Fruit fly (Drosophila melanogaster): Measurements from ENCODE around the gene CG3014.
A peak's percentile ranks its signal among the peaks of the same experiment; 100 is the strongest.

The CG3014 gene

DNA sequence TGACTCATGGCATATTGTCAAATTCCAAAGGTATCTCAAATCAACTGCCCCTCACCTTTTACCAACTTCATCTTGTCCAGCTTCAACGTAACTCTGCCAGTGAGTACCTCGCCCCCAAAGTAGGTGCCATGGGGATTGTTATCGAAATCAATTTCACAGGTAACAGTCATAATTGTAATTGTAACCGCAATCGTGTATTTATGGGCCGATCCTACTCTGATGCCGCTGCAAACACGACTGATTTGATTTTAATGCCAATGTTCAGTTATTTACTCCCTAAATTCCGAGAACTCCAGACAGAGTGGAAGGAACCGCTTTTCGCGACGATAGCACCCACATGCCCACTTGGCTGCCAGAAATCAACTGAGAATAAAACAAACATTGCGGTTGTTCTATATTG is 16.8 kb downstream of the CG3014 start, which contains the start of gene CG18745:
TSS of gene CG18745 (minus strand) at position 336 of the 400 bp plus-strand sequence.
- TF ChIP-seq pad (GFP tag; optimal IDR thresholded peaks at IDR 0.05) (no peak), CG12768 (GFP tag; optimal IDR thresholded peaks at IDR 0.05) (no peak), kay (GFP tag; ENCODE audit: borderline replicate concordance) (peak; percentile 51), toe (GFP tag; optimal IDR thresholded peaks at IDR 0.05) (no peak), Clk (GFP tag; optimal IDR thresholded peaks at IDR 0.05) (no peak), CG7045 (GFP tag; optimal IDR thresholded peaks at IDR 0.05) (no peak), cic (GFP tag; optimal IDR thresholded peaks at IDR 0.05) (peak; percentile 46), Mnt (GFP tag; optimal IDR thresholded peaks at IDR 0.05) (peak; percentile 59)

DNA sequence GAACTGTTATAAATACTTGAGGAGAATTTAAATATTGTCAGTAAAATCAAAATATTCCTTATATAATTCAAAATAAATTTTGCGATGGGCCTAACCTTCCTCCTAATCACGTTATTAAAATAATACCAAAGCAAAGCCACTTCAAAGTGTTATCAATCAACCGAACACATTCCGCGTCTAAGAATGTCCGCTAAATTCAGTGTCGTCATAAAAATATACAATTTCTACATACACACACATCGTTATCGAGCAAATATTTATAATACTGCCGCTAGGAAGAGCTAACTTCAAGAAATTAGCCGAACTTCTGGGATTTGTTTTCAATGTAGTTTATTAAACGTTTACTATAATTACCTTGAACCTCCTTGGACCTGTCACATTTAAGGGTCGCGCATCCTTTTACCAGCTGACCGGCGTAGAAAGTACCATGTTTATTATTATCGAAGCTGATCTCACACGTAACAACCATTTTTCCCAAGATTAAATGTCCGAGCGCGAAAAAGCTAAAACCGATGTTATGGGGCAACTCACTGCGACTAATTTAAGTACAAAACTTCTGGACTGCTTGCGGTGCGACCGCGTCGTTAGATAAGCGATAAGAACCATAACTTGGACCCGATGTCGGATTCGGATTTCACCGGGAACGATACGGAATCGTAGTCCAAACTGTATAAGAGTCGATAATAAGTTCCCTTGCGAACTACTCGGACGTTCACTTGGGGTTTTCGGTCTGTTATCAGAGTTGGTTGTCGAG is 19.5 kb downstream of the CG3014 start, which contains the start of gene CG18747:
TSS of gene CG18747 (minus strand) at position 514 of the 754 bp plus-strand sequence.
- TF ChIP-seq CG12768 (GFP tag; optimal IDR thresholded peaks at IDR 0.05): peak; percentile 14
- peak; percentile 87 for TF ChIP-seq kay (GFP tag; ENCODE audit: borderline replicate concordance)
- TF ChIP-seq Hr96 (GFP tag; optimal IDR thresholded peaks at IDR 0.05): no peak
- TF ChIP-seq Mnt (GFP tag; optimal IDR thresholded peaks at IDR 0.05): peak; percentile 46
- no peak for TF ChIP-seq cic (GFP tag; optimal IDR thresholded peaks at IDR 0.05)
- TF ChIP-seq pad (GFP tag; optimal IDR thresholded peaks at IDR 0.05): no peak
- no peak for TF ChIP-seq CG7045 (GFP tag; optimal IDR thresholded peaks at IDR 0.05)
- TF ChIP-seq CG1620 (GFP tag; optimal IDR thresholded peaks at IDR 0.05): no peak

DNA sequence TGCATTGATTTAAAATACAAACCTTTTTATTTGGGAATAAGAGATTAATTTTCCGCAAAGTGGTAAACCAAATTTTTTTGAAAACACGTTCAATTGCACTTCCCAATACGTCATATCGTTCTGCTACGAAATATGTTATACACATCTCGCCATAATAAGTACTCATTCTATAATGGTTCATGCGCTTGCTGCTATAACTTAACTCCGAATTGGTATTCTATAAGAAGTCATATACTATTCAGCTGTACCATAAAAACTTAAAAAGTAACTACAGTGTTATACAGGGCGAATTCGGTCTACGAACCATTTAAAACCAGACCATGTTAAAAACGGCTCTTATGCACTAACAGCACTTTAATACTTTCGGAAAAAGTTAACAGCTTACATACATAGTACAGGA is 23.0 kb downstream of the CG3014 start:
- TF ChIP-seq toe (GFP tag; optimal IDR thresholded peaks at IDR 0.05) (no peak), CG1620 (GFP tag; optimal IDR thresholded peaks at IDR 0.05) (no peak), Mnt (GFP tag; optimal IDR thresholded peaks at IDR 0.05) (no peak), CG5204 (GFP tag; optimal IDR thresholded peaks at IDR 0.05) (no peak), ovo (GFP tag; optimal IDR thresholded peaks at IDR 0.05) (no peak), CG11617 (GFP tag; optimal IDR thresholded peaks at IDR 0.05) (no peak), tj (GFP tag; optimal IDR thresholded peaks at IDR 0.05) (no peak), cnc (optimal IDR thresholded peaks at IDR 0.05) (no peak), CG33017 (tag; optimal IDR thresholded peaks at IDR 0.05) (no peak), Hr96 (GFP tag; optimal IDR thresholded peaks at IDR 0.05) (no peak), CG14711 (tag; optimal IDR thresholded peaks at IDR 0.05) (no peak), Crg-1 (GFP tag; optimal IDR thresholded peaks at IDR 0.05) (no peak), pad (GFP tag; optimal IDR thresholded peaks at IDR 0.05) (no peak), Clk (GFP tag; optimal IDR thresholded peaks at IDR 0.05) (no peak), cic (GFP tag; optimal IDR thresholded peaks at IDR 0.05) (no peak), kay (GFP tag; ENCODE audit: borderline replicate concordance) (no peak), CG7101 (tag; optimal IDR thresholded peaks at IDR 0.05) (no peak)

DNA sequence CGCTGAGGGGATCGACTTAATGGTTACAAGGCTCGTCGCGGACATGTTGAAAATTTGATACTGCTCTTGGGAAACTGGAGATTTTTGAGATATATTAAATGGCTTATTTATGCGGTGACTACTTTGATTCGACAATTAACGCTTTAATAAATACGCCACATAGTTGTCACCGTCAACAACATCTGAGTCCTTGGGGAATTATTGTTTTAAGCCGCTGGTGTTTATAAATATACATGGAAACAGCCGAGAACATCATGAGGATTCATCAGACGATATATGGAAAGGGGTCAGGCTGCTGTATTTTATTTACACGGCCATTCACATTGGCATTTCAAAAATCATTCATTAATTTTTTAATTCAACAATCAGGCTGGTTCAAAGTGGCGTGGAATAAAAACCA is 30.9 kb downstream of the CG3014 start, which contains the start of gene CG11286:
TSS of gene CG11286 (minus strand) at position 101 of the 400 bp plus-strand sequence.
- TF ChIP-seq CG33017 (tag; optimal IDR thresholded peaks at IDR 0.05) (no peak), bab1 (GFP tag; optimal IDR thresholded peaks at IDR 0.05) (no peak), CG5204 (GFP tag; optimal IDR thresholded peaks at IDR 0.05) (no peak), toe (GFP tag; optimal IDR thresholded peaks at IDR 0.05) (no peak), Crg-1 (GFP tag; optimal IDR thresholded peaks at IDR 0.05) (no peak), cnc (optimal IDR thresholded peaks at IDR 0.05) (no peak), CG12768 (GFP tag; optimal IDR thresholded peaks at IDR 0.05) (no peak), kay (GFP tag; ENCODE audit: borderline replicate concordance) (no peak), pad (GFP tag; optimal IDR thresholded peaks at IDR 0.05) (no peak), Mnt (GFP tag; optimal IDR thresholded peaks at IDR 0.05) (no peak), Clk (GFP tag; optimal IDR thresholded peaks at IDR 0.05) (no peak), CG11617 (GFP tag; optimal IDR thresholded peaks at IDR 0.05) (no peak)

DNA sequence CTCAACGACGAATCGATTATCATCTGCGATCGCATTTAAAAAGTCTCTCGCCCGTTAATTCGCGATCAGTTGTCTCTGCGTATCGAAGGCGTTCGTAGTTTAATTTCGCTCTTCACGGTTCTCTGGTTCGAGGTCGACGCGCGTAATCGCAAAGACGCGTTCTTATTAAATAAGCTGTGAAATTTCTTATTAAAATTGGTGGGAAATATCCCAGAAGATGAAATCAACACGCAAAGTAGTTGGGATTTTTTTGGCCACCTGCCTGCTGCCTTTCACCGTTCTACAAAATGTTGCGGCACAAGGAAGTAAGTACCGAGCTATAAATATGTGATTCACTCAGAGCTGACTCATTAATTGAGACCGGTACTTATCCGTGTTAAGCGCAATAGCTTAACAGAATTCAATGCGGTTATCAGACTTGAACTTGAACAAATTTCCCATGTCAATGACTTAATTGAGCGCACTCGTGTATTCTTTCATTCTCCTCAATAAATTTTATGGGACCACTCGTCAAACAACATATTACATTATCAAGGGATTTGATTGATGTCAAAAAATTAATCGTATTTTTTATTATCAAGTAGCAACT is 41.5 kb downstream of the CG3014 start:
- TF ChIP-seq pad (GFP tag; optimal IDR thresholded peaks at IDR 0.05) (no peak), tj (GFP tag; optimal IDR thresholded peaks at IDR 0.05) (no peak), CG14711 (tag; optimal IDR thresholded peaks at IDR 0.05) (no peak), CG12768 (GFP tag; optimal IDR thresholded peaks at IDR 0.05) (no peak), CG33017 (tag; optimal IDR thresholded peaks at IDR 0.05) (no peak), cic (GFP tag; optimal IDR thresholded peaks at IDR 0.05) (no peak), CG11617 (GFP tag; optimal IDR thresholded peaks at IDR 0.05) (no peak), CG7101 (tag; optimal IDR thresholded peaks at IDR 0.05) (no peak), Mnt (GFP tag; optimal IDR thresholded peaks at IDR 0.05) (no peak), CG5204 (GFP tag; optimal IDR thresholded peaks at IDR 0.05) (no peak), ovo (GFP tag; optimal IDR thresholded peaks at IDR 0.05) (no peak), toe (GFP tag; optimal IDR thresholded peaks at IDR 0.05) (no peak), Hr96 (GFP tag; optimal IDR thresholded peaks at IDR 0.05) (no peak), Clk (GFP tag; optimal IDR thresholded peaks at IDR 0.05) (no peak), Crg-1 (GFP tag; optimal IDR thresholded peaks at IDR 0.05) (no peak), CG1620 (GFP tag; optimal IDR thresholded peaks at IDR 0.05) (no peak), CG7045 (GFP tag; optimal IDR thresholded peaks at IDR 0.05) (no peak)

DNA sequence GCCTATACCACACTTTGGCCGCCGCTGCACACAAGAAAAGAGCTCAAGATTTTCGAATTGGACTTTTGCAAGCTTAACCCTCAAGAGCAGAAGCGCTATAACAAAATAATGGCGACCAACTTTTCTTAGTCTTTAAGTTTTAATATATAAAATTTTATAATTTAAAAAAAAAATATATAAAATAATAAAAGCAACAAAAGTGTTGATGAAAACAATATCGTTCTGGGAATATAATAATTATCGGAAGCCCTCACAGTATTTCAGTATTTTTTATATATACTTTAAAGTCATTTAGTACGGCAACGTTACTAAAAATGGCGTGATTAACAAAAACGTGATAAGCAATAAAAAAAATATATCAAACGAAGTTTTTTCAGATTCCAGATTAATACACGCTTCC is 43.1 kb downstream of the CG3014 start, which contains the start of gene Sp7:
TSS of gene Sp7 (plus strand) at position 301 of the 400 bp plus-strand sequence.
- no peak for TF ChIP-seq CG11617 (GFP tag; optimal IDR thresholded peaks at IDR 0.05)
- TF ChIP-seq cic (GFP tag; optimal IDR thresholded peaks at IDR 0.05): no peak
- TF ChIP-seq CG33017 (tag; optimal IDR thresholded peaks at IDR 0.05): no peak
- no peak for TF ChIP-seq toe (GFP tag; optimal IDR thresholded peaks at IDR 0.05)
- TF ChIP-seq CG1620 (GFP tag; optimal IDR thresholded peaks at IDR 0.05): no peak
